Fruit fly (Drosophila melanogaster): ENCODE data around the gene CG9902.

The CG9902 gene

dm6 chrX:16575097-16575496, 27.8 kb upstream of the CG9902 start:
- TF ChIP-seq CG6254 (GFP tag; optimal IDR thresholded peaks at IDR 0.05) (no peak), btn (GFP tag; optimal IDR thresholded peaks at IDR 0.05) (no peak), CG7786 (GFP tag; optimal IDR thresholded peaks at IDR 0.05) (no peak), CG16779 (GFP tag; IDR thresholded peaks at IDR 0.05) (no peak), CG9215 (GFP tag; IDR thresholded peaks at IDR 0.05) (no peak), mirr (GFP tag; optimal IDR thresholded peaks at IDR 0.05) (no peak)

dm6 chrX:16574114-16574513, 26.8 kb upstream of the CG9902 start:
- TF ChIP-seq schlank (tag; optimal IDR thresholded peaks at IDR 0.05) (no peak), bbx (GFP tag; IDR thresholded peaks at IDR 0.05; ENCODE audit: partially characterized antibody) (no peak), pros (GFP tag; optimal IDR thresholded peaks at IDR 0.05) (no peak), CG18011 (GFP tag; optimal IDR thresholded peaks at IDR 0.05) (peak; percentile 92), CG14441 (GFP tag; IDR thresholded peaks at IDR 0.05) (no peak), Fer2 (tag; optimal IDR thresholded peaks at IDR 0.05) (no peak), CG6254 (GFP tag; optimal IDR thresholded peaks at IDR 0.05) (no peak)

- TF ChIP-seq Rfx (GFP tag; IDR thresholded peaks at IDR 0.05) = peak; percentile 61; the same call in 1 of the 2 replicates
- TF ChIP-seq CG12219 (GFP tag; optimal IDR thresholded peaks at IDR 0.05) = no peak
- peak; percentile 7 for TF ChIP-seq jumu (GFP tag; optimal IDR thresholded peaks at IDR 0.05)
- TF ChIP-seq CG15011 (GFP tag; optimal IDR thresholded peaks at IDR 0.05) = peak; percentile 25
- TF ChIP-seq toy (GFP tag; IDR thresholded peaks at IDR 0.05) = peak; percentile 38; the same call in 1 of the 2 replicates
- peak; percentile 53 for TF ChIP-seq CG15514 (GFP tag; optimal IDR thresholded peaks at IDR 0.05)
- peak; percentile 24 for TF ChIP-seq scrt (GFP tag; optimal IDR thresholded peaks at IDR 0.05)
- no peak for TF ChIP-seq Six4 (GFP tag; optimal IDR thresholded peaks at IDR 0.05)
- TF ChIP-seq sna (GFP tag; IDR thresholded peaks at IDR 0.05; ENCODE audit: partially characterized antibody) = no peak
- no peak for TF ChIP-seq CG8281 (tag; optimal IDR thresholded peaks at IDR 0.05)
- TF ChIP-seq jing (GFP tag; optimal IDR thresholded peaks at IDR 0.05) = no peak
- 0 out of 2 replicates have a peak, but pooled peaks have one; percentile 8 for TF ChIP-seq chm (GFP tag; IDR thresholded peaks at IDR 0.05)
- TF ChIP-seq gce (GFP tag; IDR thresholded peaks at IDR 0.05) = no peak
- TF ChIP-seq CG1603 (tag; optimal IDR thresholded peaks at IDR 0.05) = peak; percentile 10
- no peak for TF ChIP-seq disco-r (GFP tag; optimal IDR thresholded peaks at IDR 0.05)
- no peak for TF ChIP-seq Asciz (GFP tag; optimal IDR thresholded peaks at IDR 0.05)
- TF ChIP-seq stc (GFP tag; IDR thresholded peaks at IDR 0.05) = peak; percentile 36; the same call in 1 of the 2 replicates
- peak; percentile 50 for TF ChIP-seq gem (tag; optimal IDR thresholded peaks at IDR 0.05)
- no peak for TF ChIP-seq Doc2 (GFP tag; IDR thresholded peaks at IDR 0.05)
- no peak for TF ChIP-seq CG4707 (GFP tag; optimal IDR thresholded peaks at IDR 0.05)
- TF ChIP-seq Sox102F (GFP tag; optimal IDR thresholded peaks at IDR 0.05) = no peak
- peak; percentile 27 for TF ChIP-seq nom (GFP tag; optimal IDR thresholded peaks at IDR 0.05)
- TF ChIP-seq stwl (tag; optimal IDR thresholded peaks at IDR 0.05) = no peak
- no peak for TF ChIP-seq CG3995 (GFP tag; optimal IDR thresholded peaks at IDR 0.05)
- peak; percentile 30 for TF ChIP-seq nau (GFP tag; optimal IDR thresholded peaks at IDR 0.05)
- TF ChIP-seq CG7839 (tag; optimal IDR thresholded peaks at IDR 0.05) = no peak
- TF ChIP-seq dimm (GFP tag; IDR thresholded peaks at IDR 0.05) = no peak
- peak; percentile 31 for TF ChIP-seq CG7556 (GFP tag; optimal IDR thresholded peaks at IDR 0.05)
- peak; percentile 63 for TF ChIP-seq Vsx1 (GFP tag; optimal IDR thresholded peaks at IDR 0.05)
- no peak for TF ChIP-seq sr (GFP tag; IDR thresholded peaks at IDR 0.05)
- no peak for TF ChIP-seq Ptx1 (GFP tag; IDR thresholded peaks at IDR 0.05)
- TF ChIP-seq CG5953 (GFP tag; IDR thresholded peaks at IDR 0.05) = no peak
- TF ChIP-seq gro (GFP tag; optimal IDR thresholded peaks at IDR 0.05) = no peak
- TF ChIP-seq CG13424 (tag; optimal IDR thresholded peaks at IDR 0.05) = peak; percentile 13
- peak; percentile 29 for TF ChIP-seq CG12769 (tag; optimal IDR thresholded peaks at IDR 0.05)
- no peak for TF ChIP-seq CG1647 (GFP tag; optimal IDR thresholded peaks at IDR 0.05)
Measured at dm6 chrX:16573659-16574058, 26.3 kb upstream of the CG9902 start.
